Fruit fly (Drosophila melanogaster) whole organism, pupa: Measurements from ENCODE around the gene Proc.

Source experiments
- CG10348 ChIP-seq: fragments of 200-800 bp; sonication (Bioruptor generic); IDR thresholded peaks from 2 replicates; pipeline ENCODE4 v1.3.6; 2022; ENCODE audit warnings: missing biosample characterization, missing genetic modification characterization
- CG12605 ChIP-seq: fragments of 200-800 bp; sonication (Bioruptor generic); IDR thresholded peaks from 2 replicates; pipeline ENCODE4 v1.3.6; 2022; ENCODE audit warnings: missing biosample characterization, missing genetic modification characterization
- CG13204 ChIP-seq: fragments of 200-800 bp; sonication (Bioruptor generic); optimal IDR thresholded peaks from 2 replicates; lab custom pipeline; 2018; ENCODE audit warnings: missing biosample characterization, mild to moderate bottlenecking, missing genetic modification characterization, moderate library complexity
- CG14655 ChIP-seq: fragments of 200-800 bp; sonication (Bioruptor generic); optimal IDR thresholded peaks from 3 replicates; lab custom pipeline; 2017; ENCODE audit warnings: mild to moderate bottlenecking, missing biosample characterization, missing genetic modification reagents, missing genetic modification characterization
- CG15710 ChIP-seq: fragments of 200-800 bp; sonication (Bioruptor generic); optimal IDR thresholded peaks from 2 replicates; lab custom pipeline; 2018; ENCODE audit warnings: missing biosample characterization, mild to moderate bottlenecking, missing genetic modification characterization, moderate library complexity
- CG17806 ChIP-seq: fragments of 200-800 bp; sonication (Bioruptor generic); optimal IDR thresholded peaks from 2 replicates; lab custom pipeline; 2018; ENCODE audit warnings: missing biosample characterization, mild to moderate bottlenecking, missing genetic modification characterization, moderate library complexity
- CG32121 ChIP-seq: fragments of 200-800 bp; sonication (Bioruptor generic); IDR thresholded peaks from 2 replicates; pipeline ENCODE4 v1.3.6; 2022; ENCODE audit warnings: missing biosample characterization, missing genetic modification characterization
- CG34367 ChIP-seq: fragments of 200-800 bp; sonication (Bioruptor generic); optimal IDR thresholded peaks from 2 replicates; lab custom pipeline; 2018; ENCODE audit warnings: missing biosample characterization, mild to moderate bottlenecking, missing genetic modification characterization
- CG4496 ChIP-seq: fragments of 200-800 bp; sonication (Bioruptor generic); IDR thresholded peaks from 3 replicates; pipeline ENCODE4 v1.3.6; 2022; ENCODE audit warnings: missing biosample characterization, missing genetic modification characterization
- CG8159 ChIP-seq: fragments of 200-800 bp; sonication (Bioruptor generic); optimal IDR thresholded peaks from 3 replicates; lab custom pipeline; 2018; ENCODE audit warnings: missing biosample characterization, mild to moderate bottlenecking, missing genetic modification characterization, moderate library complexity
- CG8301 ChIP-seq: fragments of 200-800 bp; sonication (Bioruptor generic); optimal IDR thresholded peaks from 2 replicates; lab custom pipeline; 2018; ENCODE audit warnings: missing biosample characterization, mild to moderate bottlenecking, missing genetic modification characterization
- CG9948 ChIP-seq: fragments of 200-800 bp; sonication (Bioruptor generic); optimal IDR thresholded peaks from 2 replicates; lab custom pipeline; 2018; ENCODE audit warnings: missing biosample characterization, mild to moderate bottlenecking, missing genetic modification characterization, moderate library complexity
- D1 ChIP-seq: fragments of 200-800 bp; sonication (Bioruptor generic); optimal IDR thresholded peaks from 2 replicates; lab custom pipeline; 2018; ENCODE audit warnings: missing biosample characterization, mild to moderate bottlenecking, missing genetic modification characterization, moderate library complexity
- EcR ChIP-seq: fragments of 200-800 bp; sonication (Bioruptor generic); optimal IDR thresholded peaks from 3 replicates; lab custom pipeline; 2019; ENCODE audit warnings: missing biosample characterization, missing genetic modification characterization, mild to moderate bottlenecking, moderate library complexity, missing genetic modification reagents
- Ets98B ChIP-seq: fragments of 200-800 bp; sonication (Bioruptor generic); IDR thresholded peaks from 2 replicates; pipeline ENCODE4 v1.3.6; 2022; ENCODE audit warnings: missing biosample characterization, missing genetic modification characterization
- Pif1A ChIP-seq: fragments of 200-800 bp; sonication (Bioruptor generic); optimal IDR thresholded peaks from 3 replicates; lab custom pipeline; 2016; ENCODE audit warnings: missing biosample characterization, missing genetic modification characterization
- Pif1B ChIP-seq: fragments of 200-800 bp; sonication (Bioruptor generic); optimal IDR thresholded peaks from 3 replicates; lab custom pipeline; 2016; ENCODE audit warnings: missing biosample characterization, missing genetic modification characterization
- Snoo ChIP-seq: fragments of 200-800 bp; sonication (Bioruptor generic); optimal IDR thresholded peaks from 3 replicates; lab custom pipeline; 2017; ENCODE audit warnings: missing biosample characterization, mild to moderate bottlenecking, missing genetic modification characterization, inconsistent platforms
- fd96Ca ChIP-seq: fragments of 200-800 bp; sonication (Bioruptor generic); IDR thresholded peaks from 3 replicates; pipeline ENCODE4 v1.3.6; 2022; ENCODE audit warnings: missing biosample characterization, missing genetic modification characterization
- gl ChIP-seq: fragments of 200-800 bp; sonication (Bioruptor generic); optimal IDR thresholded peaks from 2 replicates; lab custom pipeline; 2018; ENCODE audit warnings: missing biosample characterization, mild to moderate bottlenecking, missing genetic modification characterization
- rn ChIP-seq: fragments of 200-800 bp; sonication (Bioruptor generic); IDR thresholded peaks from 2 replicates; pipeline ENCODE4 v1.3.6; 2022; ENCODE audit warnings: missing biosample characterization, missing genetic modification characterization

The Proc gene

dm6 chr2L:7911209-7911859 is 40.1 kb upstream of the Proc start:
- no peak for TF ChIP-seq CG8301 (tag; lab: Kevin White, UChicago)
- peak; percentile 51 for TF ChIP-seq CG34367 (tag; lab: Kevin White, UChicago)
- peak; percentile 92 for TF ChIP-seq CG13204
- TF ChIP-seq rn (GFP tag; lab: Robert Waterston, UW) = no peak
- TF ChIP-seq gl (tag; lab: Kevin White, UChicago) = no peak
- TF ChIP-seq D1 = no peak
- TF ChIP-seq CG8159 (tag; lab: Kevin White, UChicago) = peak; percentile 39
- TF ChIP-seq EcR (GFP tag; lab: Kevin White, UChicago) = peak; percentile 92
- no peak for TF ChIP-seq Ets98B
- no peak for TF ChIP-seq CG12605 (GFP tag; lab: Robert Waterston, UW)
- no peak for TF ChIP-seq Pif1B (GFP tag; lab: Kevin White, UChicago)
- TF ChIP-seq Pif1A (GFP tag; lab: Kevin White, UChicago) = peak; percentile 57
- no peak for TF ChIP-seq fd96Ca (GFP tag; lab: Robert Waterston, UW)
- peak; percentile 22 for TF ChIP-seq CG17806
- TF ChIP-seq CG15710 (tag; lab: Kevin White, UChicago) = peak; percentile 71
- TF ChIP-seq CG4496 (GFP tag; lab: Robert Waterston, UW) = 0 out of 3 replicates have a peak, but pooled peaks have one; percentile 25
- TF ChIP-seq Snoo = peak; percentile 42
- peak; percentile 26 for TF ChIP-seq CG9948 (tag; lab: Kevin White, UChicago)
- no peak for TF ChIP-seq CG10348 (GFP tag; lab: Robert Waterston, UW)
- TF ChIP-seq CG14655 (GFP tag; lab: Kevin White, UChicago) = no peak
- no peak for TF ChIP-seq CG32121 (GFP tag; lab: Robert Waterston, UW)

- TF ChIP-seq D1 (no peak), CG12605 (GFP tag; lab: Robert Waterston, UW) (peak; percentile 24; the same call in 1 of the 2 replicates), CG8301 (tag; lab: Kevin White, UChicago) (no peak), CG13204 (peak; percentile 88), rn (GFP tag; lab: Robert Waterston, UW) (no peak), gl (tag; lab: Kevin White, UChicago) (peak; percentile 67), CG32121 (GFP tag; lab: Robert Waterston, UW) (no peak), Pif1A (GFP tag; lab: Kevin White, UChicago) (peak; percentile 57), CG8159 (tag; lab: Kevin White, UChicago) (no peak), CG4496 (GFP tag; lab: Robert Waterston, UW) (peak; percentile 63; the same call in 2 of the 3 replicates), Snoo (peak; percentile 84), Ets98B (peak; percentile 50; the same call in 1 of the 2 replicates), Pif1B (GFP tag; lab: Kevin White, UChicago) (no peak), CG9948 (tag; lab: Kevin White, UChicago) (no peak), CG17806 (peak; percentile 19), fd96Ca (GFP tag; lab: Robert Waterston, UW) (peak; percentile 48; the same call in 1 of the 3 replicates), EcR (GFP tag; lab: Kevin White, UChicago) (peak; percentile 73), CG10348 (GFP tag; lab: Robert Waterston, UW) (no peak), CG15710 (tag; lab: Kevin White, UChicago) (peak; percentile 51), CG34367 (tag; lab: Kevin White, UChicago) (peak; percentile 58), CG14655 (GFP tag; lab: Kevin White, UChicago) (no peak)
These were observed 38.6 kb upstream of the Proc start for dm6 chr2L:7909854-7910253.

- TF ChIP-seq CG9948 (tag; lab: Kevin White, UChicago) (peak; percentile 13), gl (tag; lab: Kevin White, UChicago) (no peak), fd96Ca (GFP tag; lab: Robert Waterston, UW) (no peak), CG17806 (peak; percentile 38), CG12605 (GFP tag; lab: Robert Waterston, UW) (no peak), EcR (GFP tag; lab: Kevin White, UChicago) (peak; percentile 74), CG4496 (GFP tag; lab: Robert Waterston, UW) (peak; percentile 48; the same call in 1 of the 3 replicates), CG14655 (GFP tag; lab: Kevin White, UChicago) (peak; percentile 13), CG15710 (tag; lab: Kevin White, UChicago) (peak; percentile 22), CG34367 (tag; lab: Kevin White, UChicago) (no peak), Pif1A (GFP tag; lab: Kevin White, UChicago) (peak; percentile 7), rn (GFP tag; lab: Robert Waterston, UW) (no peak), CG8301 (tag; lab: Kevin White, UChicago) (no peak), Ets98B (no peak), CG8159 (tag; lab: Kevin White, UChicago) (peak; percentile 62), D1 (no peak), Snoo (no peak), CG32121 (GFP tag; lab: Robert Waterston, UW) (no peak), CG13204 (no peak), Pif1B (GFP tag; lab: Kevin White, UChicago) (peak; percentile 63), CG10348 (GFP tag; lab: Robert Waterston, UW) (no peak)
These were observed 38.1 kb upstream of the Proc start for dm6 chr2L:7909327-7909804.

dm6 chr2L:7901833-7902232 is 30.6 kb upstream of the Proc start:
- TF ChIP-seq CG9948 (tag; lab: Kevin White, UChicago) (no peak), CG4496 (GFP tag; lab: Robert Waterston, UW) (no peak), Pif1A (GFP tag; lab: Kevin White, UChicago) (no peak), CG12605 (GFP tag; lab: Robert Waterston, UW) (no peak), fd96Ca (GFP tag; lab: Robert Waterston, UW) (no peak), CG17806 (no peak), CG34367 (tag; lab: Kevin White, UChicago) (no peak), CG8301 (tag; lab: Kevin White, UChicago) (no peak), CG32121 (GFP tag; lab: Robert Waterston, UW) (no peak), rn (GFP tag; lab: Robert Waterston, UW) (no peak), CG10348 (GFP tag; lab: Robert Waterston, UW) (no peak), Pif1B (GFP tag; lab: Kevin White, UChicago) (no peak), gl (tag; lab: Kevin White, UChicago) (no peak), CG13204 (no peak), CG15710 (tag; lab: Kevin White, UChicago) (no peak), D1 (no peak)
